Worm (Caenorhabditis elegans) whole organism, young adult: ENCODE data around the gene F59E11.6.

Source experiments
- B0261.1 ChIP-seq: sonication (generic microtip); optimal IDR thresholded peaks from 2 replicates; lab custom pipeline; 2016; ENCODE audit warnings: mild to moderate bottlenecking, missing genetic modification characterization, moderate library complexity, missing compliant biosample characterization
- F57A8.1 ChIP-seq: fragments of 200-800 bp; sonication (Bioruptor generic); optimal IDR thresholded peaks from 2 replicates; lab custom pipeline; 2018; ENCODE audit warnings: mild to moderate bottlenecking, missing genetic modification characterization, moderate library complexity, missing compliant biosample characterization
- attf-6 ChIP-seq: fragments of 200-800 bp; sonication (Bioruptor generic); IDR thresholded peaks from 2 replicates; pipeline ENCODE4 v1.3.6; 2022; ENCODE audit warnings: missing genetic modification reagents, missing genetic modification characterization, missing compliant biosample characterization
- lin-54 ChIP-seq: fragments of 200-800 bp; sonication (Bioruptor generic); optimal IDR thresholded peaks from 2 replicates; lab custom pipeline; 2018; ENCODE audit warnings: mild to moderate bottlenecking, missing genetic modification characterization, missing compliant biosample characterization
- nhr-90 ChIP-seq: sonication (generic microtip); optimal IDR thresholded peaks from 2 replicates; lab custom pipeline; 2016; ENCODE audit warnings: missing genotype, mild to moderate bottlenecking, missing genetic modification characterization, missing compliant biosample characterization
- unc-62 ChIP-seq: fragments of 150-350 bp; optimal IDR thresholded peaks from 2 replicates; lab custom pipeline; 2014; ENCODE audit warnings: missing biosample characterization, missing genetic modification reagents, missing genetic modification characterization

- no peak for TF ChIP-seq attf-6 (GFP tag; lab: Robert Waterston, UW)
- TF ChIP-seq unc-62 (GFP tag; lab: Kevin White, UChicago) = no peak
- TF ChIP-seq nhr-90 = no peak
- no peak for TF ChIP-seq lin-54 (GFP tag; lab: Kevin White, UChicago)
- TF ChIP-seq F57A8.1 = no peak
- no peak for TF ChIP-seq B0261.1 (tag; lab: Kevin White, UChicago)
These were observed 35.0 kb upstream of the F59E11.6 start, which contains the start of gene ttc-17 for ce11 chrV:8956387-8957095.
